Fruit fly (Drosophila melanogaster) whole organism: ENCODE data around the gene CG12316.

Experiments
- CG8478 ChIP-seq: fragments of >200 bp; optimal IDR thresholded peaks from 2 replicates; lab custom pipeline; 2018; ENCODE audit warnings: inconsistent platforms
- Dll ChIP-seq: fragments of >200 bp; optimal IDR thresholded peaks from 2 replicates; lab custom pipeline; 2017
- EcR ChIP-seq, 2 experiments: fragments of >200 bp; optimal IDR thresholded peaks; 2 replicates each; lab custom pipeline; 2017; ENCODE audit warnings: missing biosample characterization in 2 of 2, missing genetic modification characterization in 2 of 2, missing genetic modification reagents in 2 of 2
- pan ChIP-seq: fragments of >200 bp; optimal IDR thresholded peaks from 2 replicates; lab custom pipeline; 2017
- psq ChIP-seq: fragments of >200 bp; optimal IDR thresholded peaks from 2 replicates; lab custom pipeline; 2017
- usp ChIP-seq: fragments of >200 bp; optimal IDR thresholded peaks from 2 replicates; lab custom pipeline; 2017; ENCODE audit warnings: missing biosample characterization, missing genetic modification characterization, mixed read lengths

CG12316 gene

dm6 chr3L:15098659-15099512, 37.8 kb downstream of the CG12316 start:
- TF ChIP-seq pan (no peak), psq (lab: Kevin White, UChicago) (no peak), Dll (no peak), usp (GFP tag; lab: Kevin White, UChicago) (no peak), CG8478 (lab: Kevin White, UChicago) (no peak), EcR (GFP tag; optimal IDR thresholded peaks at IDR 0.05; lab: Kevin White, UChicago) (no peak)

DNA sequence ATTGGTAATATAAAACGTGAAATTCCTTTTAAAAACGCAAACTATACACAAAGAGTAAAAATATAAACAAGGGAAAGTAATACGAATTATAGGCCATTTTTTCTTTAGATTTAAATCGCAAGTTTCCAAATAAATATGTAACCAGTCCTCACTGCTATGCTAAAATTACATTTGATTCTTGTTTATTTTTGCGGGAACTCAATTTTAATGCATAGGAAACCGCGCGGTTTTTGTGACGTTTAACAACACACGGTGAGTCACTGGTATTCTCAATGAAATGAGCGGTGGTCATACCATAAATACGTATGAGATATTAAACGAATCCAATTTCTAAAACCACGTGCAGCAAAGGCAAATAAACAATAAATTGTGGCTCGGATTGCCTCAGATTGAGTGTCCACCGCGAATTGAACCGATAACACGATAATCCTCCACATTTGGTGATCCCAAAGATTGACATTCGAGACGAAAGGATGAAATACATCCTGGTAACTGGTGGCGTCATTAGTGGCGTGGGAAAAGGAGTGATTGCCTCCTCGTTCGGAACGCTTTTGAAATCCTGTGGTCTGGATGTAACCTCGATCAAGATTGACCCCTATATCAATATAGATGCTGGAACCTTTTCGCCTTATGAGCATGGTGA, 38.7 kb downstream of the CG12316 start, which contains the start of gene Ctps:
Ctps (plus strand) TSS at position 37 of the 643 bp plus-strand sequence.
- TF ChIP-seq psq (lab: Kevin White, UChicago): no peak
- TF ChIP-seq Dll: no peak
- TF ChIP-seq EcR (GFP tag; optimal IDR thresholded peaks at IDR 0.05; lab: Kevin White, UChicago): no peak
- TF ChIP-seq CG8478 (lab: Kevin White, UChicago): no peak
- TF ChIP-seq usp (GFP tag; lab: Kevin White, UChicago): no peak
- TF ChIP-seq pan: no peak

dm6 chr3L:15094589-15095288, 42.0 kb downstream of the CG12316 start, which contains the start of the genes sstn, Plp and GlyRS:
Gene sstn (minus strand): TSS chr3L:15094719.
Gene Plp (minus strand): TSS chr3L:15094724.
Gene GlyRS (plus strand): TSS chr3L:15095142.
- TF ChIP-seq Dll: no peak
- no peak for TF ChIP-seq usp (GFP tag; lab: Kevin White, UChicago)
- TF ChIP-seq pan: no peak
- TF ChIP-seq psq (lab: Kevin White, UChicago): no peak
- TF ChIP-seq CG8478 (lab: Kevin White, UChicago): no peak
- no peak for TF ChIP-seq EcR (GFP tag; optimal IDR thresholded peaks at IDR 0.05; lab: Kevin White, UChicago)

DNA sequence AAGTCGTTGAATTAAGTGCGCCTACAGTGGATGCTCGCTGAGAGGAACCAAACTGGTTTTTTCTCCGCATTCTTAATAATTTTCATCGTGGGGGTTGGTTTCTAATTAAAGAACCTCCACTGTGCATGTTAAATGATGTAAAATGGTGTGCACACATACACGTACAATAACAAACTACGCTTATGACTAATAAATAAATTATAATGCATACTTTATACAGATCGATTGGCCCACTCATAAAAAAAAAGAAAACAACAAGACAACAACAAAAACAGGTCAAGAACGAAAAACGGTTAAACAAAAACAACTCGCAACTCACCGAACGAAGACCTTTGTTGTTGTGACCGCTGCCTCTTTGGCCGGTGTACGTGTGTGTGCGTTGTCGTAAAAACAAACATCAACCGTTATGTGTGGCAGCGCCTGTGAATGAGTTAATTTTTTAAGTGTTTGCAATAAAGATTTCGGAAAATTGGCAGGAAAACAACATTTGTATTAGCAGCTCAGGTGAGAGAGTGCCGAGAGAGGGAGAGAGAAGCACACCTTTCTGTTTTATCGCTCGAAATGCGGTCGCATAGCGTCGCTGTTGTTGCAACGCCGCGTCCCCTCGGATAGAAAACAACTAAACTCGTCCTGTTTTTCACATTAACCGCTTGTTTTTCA, 42.7 kb downstream of the CG12316 start:
- TF ChIP-seq Dll: no peak
- no peak for TF ChIP-seq pan
- TF ChIP-seq EcR (GFP tag; optimal IDR thresholded peaks at IDR 0.05; lab: Kevin White, UChicago): no peak
- TF ChIP-seq usp (GFP tag; lab: Kevin White, UChicago): no peak
- TF ChIP-seq psq (lab: Kevin White, UChicago): no peak
- no peak for TF ChIP-seq CG8478 (lab: Kevin White, UChicago)

DNA sequence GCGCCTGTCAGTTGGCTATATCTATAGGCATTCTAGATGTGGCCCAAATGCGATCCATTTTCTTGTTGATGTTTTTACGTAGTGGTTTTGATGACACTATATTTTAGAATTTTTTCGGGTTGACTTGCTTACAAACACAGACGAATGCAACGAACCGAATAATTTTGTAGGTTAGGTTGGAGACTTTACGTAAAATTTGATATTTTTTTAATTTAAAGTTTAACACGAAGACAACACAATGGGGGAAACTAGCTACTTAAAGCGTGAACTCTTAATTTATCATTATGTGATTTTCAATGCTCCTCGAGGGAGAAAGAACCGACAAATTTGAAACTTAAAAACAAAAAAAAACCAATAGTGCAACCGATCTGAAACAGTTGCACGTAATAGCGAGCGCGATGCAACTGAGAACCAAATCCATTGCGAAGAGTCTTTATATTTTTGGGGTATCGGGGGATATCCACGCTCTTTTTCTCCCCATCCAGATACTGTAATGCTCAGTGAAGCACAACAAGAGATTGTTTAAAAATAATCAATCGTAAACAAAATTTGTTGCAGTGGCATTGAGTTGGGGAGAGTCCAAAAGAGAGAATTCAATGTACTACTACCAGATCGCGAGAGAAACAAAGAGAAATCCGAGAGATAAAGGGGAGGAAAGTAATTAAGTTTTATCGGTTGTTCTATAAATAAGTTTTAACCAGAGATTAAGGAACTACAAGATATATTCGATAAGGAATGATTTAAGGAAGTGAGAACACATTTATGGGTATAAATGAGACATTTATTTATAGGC, 46.7 kb downstream of the CG12316 start:
- TF ChIP-seq EcR (GFP tag; optimal IDR thresholded peaks at IDR 0.05; lab: Kevin White, UChicago) (no peak), psq (lab: Kevin White, UChicago) (no peak)

DNA sequence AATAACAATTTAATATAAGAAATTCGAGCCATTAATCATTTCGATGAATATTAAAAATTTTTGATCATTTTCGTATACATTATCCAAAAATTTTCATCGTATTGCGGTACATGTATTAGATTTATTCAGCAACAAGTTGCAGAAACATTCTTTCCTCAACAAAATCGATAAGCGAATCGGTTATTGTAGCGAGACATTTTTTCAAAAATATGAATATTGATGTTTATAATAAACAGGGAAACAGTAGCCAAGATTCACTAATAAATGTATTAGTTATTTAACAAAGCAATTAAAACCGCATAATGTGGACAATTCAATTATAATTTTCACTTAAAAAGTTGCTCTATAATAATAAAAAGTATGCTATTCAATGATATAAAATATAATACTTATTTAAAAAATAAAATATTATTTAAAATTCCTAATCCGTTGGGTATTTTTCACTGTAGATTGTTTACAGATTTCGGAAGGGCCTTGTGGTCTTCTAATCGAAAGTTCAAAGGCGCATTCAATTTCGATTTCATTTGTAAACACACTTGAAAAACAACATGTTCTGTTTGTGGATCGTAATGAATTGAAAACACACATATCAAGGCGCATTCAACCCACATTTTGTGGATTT, 47.5 kb downstream of the CG12316 start:
- TF ChIP-seq CG8478 (lab: Kevin White, UChicago) (no peak), psq (lab: Kevin White, UChicago) (no peak), usp (GFP tag; lab: Kevin White, UChicago) (no peak), pan (no peak), EcR (GFP tag; optimal IDR thresholded peaks at IDR 0.05; lab: Kevin White, UChicago) (no peak), Dll (no peak)

DNA sequence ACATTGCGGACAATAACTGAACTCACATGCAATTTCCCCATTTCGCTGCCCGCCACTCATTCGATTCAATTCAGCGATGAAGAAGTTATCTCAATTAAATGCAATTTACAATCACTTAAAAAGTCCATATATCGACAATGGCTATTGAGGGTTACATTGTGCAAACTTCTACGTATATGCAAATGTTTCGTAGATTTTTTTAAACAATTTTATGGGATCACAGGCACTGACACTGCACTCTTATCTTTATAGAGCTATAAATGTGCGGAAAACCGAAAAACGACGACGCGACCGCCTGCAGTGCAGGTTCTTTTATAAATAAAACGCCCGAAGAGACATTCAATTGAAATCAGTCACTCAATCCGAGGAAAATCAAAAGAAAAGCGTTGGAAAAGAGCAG, 48.4 kb downstream of the CG12316 start:
- TF ChIP-seq EcR (GFP tag; optimal IDR thresholded peaks at IDR 0.05; lab: Kevin White, UChicago) (no peak), CG8478 (lab: Kevin White, UChicago) (no peak), Dll (no peak), psq (lab: Kevin White, UChicago) (no peak), usp (GFP tag; lab: Kevin White, UChicago) (no peak), pan (no peak)

DNA sequence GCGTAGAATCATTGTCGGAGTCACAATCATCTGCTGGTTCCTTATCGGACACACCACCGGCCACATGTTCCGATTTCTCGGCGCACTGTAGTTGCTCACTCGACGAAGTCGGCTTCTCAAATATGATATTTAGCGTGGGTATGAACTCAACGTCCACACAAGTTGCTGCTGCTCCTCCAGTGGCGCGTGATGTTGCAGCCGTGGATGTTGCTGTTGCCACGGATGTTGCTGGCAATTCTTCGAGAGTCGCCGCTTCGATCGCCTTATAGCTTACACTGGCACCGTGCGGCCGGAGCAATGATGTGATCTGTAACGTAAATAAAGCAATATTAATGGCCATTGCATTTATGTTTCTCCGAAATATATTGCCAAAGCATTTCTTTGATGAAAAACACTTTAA, 52.4 kb downstream of the CG12316 start:
- no peak for TF ChIP-seq pan
- TF ChIP-seq psq (lab: Kevin White, UChicago): no peak
- TF ChIP-seq usp (GFP tag; lab: Kevin White, UChicago): no peak
- TF ChIP-seq EcR (GFP tag; optimal IDR thresholded peaks at IDR 0.05; lab: Kevin White, UChicago): no peak
- TF ChIP-seq Dll: no peak
- TF ChIP-seq CG8478 (lab: Kevin White, UChicago): no peak
